Worm (Caenorhabditis elegans) whole organism, L3 larva: Measurements from ENCODE around the gene swan-1.

Experiments
- ama-1 ChIP-seq: fragments of 150-350 bp; optimal IDR thresholded peaks from 2 replicates; lab custom pipeline; 2018
- ceh-82 ChIP-seq: fragments of 150-350 bp; optimal IDR thresholded peaks from 2 replicates; lab custom pipeline; 2014; ENCODE audit warnings: missing biosample characterization, missing genetic modification characterization
- daf-12 ChIP-seq: fragments of 150-350 bp; optimal IDR thresholded peaks from 2 replicates; lab custom pipeline; 2014; ENCODE audit warnings: missing biosample characterization, missing genetic modification reagents, missing genetic modification characterization
- egl-27 ChIP-seq: sonication (generic microtip); optimal IDR thresholded peaks from 4 replicates; lab custom pipeline; 2017; ENCODE audit warnings: missing biosample characterization, missing genetic modification reagents, missing genetic modification characterization
- elt-3 ChIP-seq, 3 experiments: fragments of 150-350 bp in 1 of 3; sonication (generic microtip) in 2 of 3; optimal IDR thresholded peaks; 2 replicates in 2 of 3; 4 replicates in 1 of 3; lab custom pipeline; 2014 to 2017; ENCODE audit warnings: missing biosample characterization in 3 of 3, missing genetic modification characterization in 3 of 3
- fos-1 ChIP-seq: fragments of 150-350 bp; optimal IDR thresholded peaks from 2 replicates; lab custom pipeline; 2014; ENCODE audit warnings: missing biosample characterization, missing genetic modification characterization
- lin-15B ChIP-seq: fragments of 150-350 bp; optimal IDR thresholded peaks from 2 replicates; lab custom pipeline; 2014; ENCODE audit warnings: missing biosample characterization, missing genetic modification characterization
- nfya-1 ChIP-seq: sonication (generic microtip); optimal IDR thresholded peaks from 2 replicates; lab custom pipeline; 2017; ENCODE audit warnings: missing genetic modification characterization, mild to moderate bottlenecking, missing compliant biosample characterization, antibody characterized with exemption, moderate library complexity; ENCODE audit not compliant: insufficient read depth
- nhr-237 ChIP-seq: fragments of 150-350 bp; optimal IDR thresholded peaks from 2 replicates; lab custom pipeline; 2014; ENCODE audit warnings: missing biosample characterization, missing genetic modification characterization
- sea-2 ChIP-seq: fragments of 150-350 bp; sonication (generic microtip); optimal IDR thresholded peaks from 4 replicates; lab custom pipeline; 2014; ENCODE audit warnings: missing biosample characterization, missing genetic modification reagents, missing genetic modification characterization
- zag-1 ChIP-seq: fragments of 150-350 bp; optimal IDR thresholded peaks from 2 replicates; lab custom pipeline; 2014; ENCODE audit warnings: missing biosample characterization, missing genetic modification characterization
- ztf-11 ChIP-seq: fragments of 150-350 bp; optimal IDR thresholded peaks from 2 replicates; lab custom pipeline; 2014; ENCODE audit warnings: missing biosample characterization, missing genetic modification characterization

ce11 chrV:13782190-13782589 is 24.8 kb downstream of the swan-1 start, which contains the start of gene decr-1.1:
- no peak for TF ChIP-seq ceh-82 (tag; lab: Kevin White, UChicago)
- TF ChIP-seq zag-1 (tag; lab: Kevin White, UChicago): no peak
- TF ChIP-seq elt-3 (tag; optimal IDR thresholded peaks at IDR 0.05; lab: Kevin White, UChicago): no peak
- TF ChIP-seq ama-1 (lab: Kevin White, UChicago): no peak
- TF ChIP-seq ztf-11: no peak
- no peak for TF ChIP-seq nhr-237
- TF ChIP-seq nfya-1 (tag; lab: Kevin White, UChicago): peak; percentile 7
- no peak for TF ChIP-seq lin-15B (tag; lab: Kevin White, UChicago)
- TF ChIP-seq sea-2 (GFP tag; lab: Kevin White, UChicago): no peak
- no peak for TF ChIP-seq daf-12
- no peak for TF ChIP-seq egl-27
- no peak for TF ChIP-seq fos-1 (tag; lab: Kevin White, UChicago)
